Fruit fly (Drosophila melanogaster) whole organism, embryonic: ENCODE results near the gene Eig71Ei.

Experiments
- CG10431 ChIP-seq: fragments of 200-800 bp; sonication (Bioruptor generic); optimal IDR thresholded peaks from 3 replicates; lab custom pipeline; 2018; ENCODE audit warnings: missing biosample characterization, mild to moderate bottlenecking, missing genetic modification characterization
- CG11085 ChIP-seq: fragments of 200-800 bp; sonication (Bioruptor generic); IDR thresholded peaks from 2 replicates; pipeline ENCODE4 v1.3.6; 2022; ENCODE audit warnings: missing biosample characterization, missing genetic modification characterization
- CG2712 ChIP-seq: fragments of 200-800 bp; optimal IDR thresholded peaks from 3 replicates; lab custom pipeline; 2019; ENCODE audit warnings: missing biosample characterization, mild to moderate bottlenecking, missing genetic modification characterization, moderate library complexity
- CG6689 ChIP-seq: fragments of 200-800 bp; sonication (Bioruptor generic); IDR thresholded peaks from 2 replicates; pipeline ENCODE4 v1.3.6; 2022; ENCODE audit warnings: missing biosample characterization, missing genetic modification characterization
- CG6791 ChIP-seq: fragments of 200-800 bp; sonication (Bioruptor generic); IDR thresholded peaks from 3 replicates; pipeline ENCODE4 v1.3.6; 2022; ENCODE audit warnings: missing biosample characterization, missing genetic modification characterization; ENCODE audit not compliant: partially characterized antibody
- CG7556 ChIP-seq: fragments of 200-800 bp; sonication (Bioruptor generic); optimal IDR thresholded peaks from 2 replicates; lab custom pipeline; 2017; ENCODE audit warnings: missing biosample characterization, mild to moderate bottlenecking, missing genetic modification characterization
- CkIIα-i1 ChIP-seq: fragments of 200-800 bp; sonication (Bioruptor generic); IDR thresholded peaks from 2 replicates; pipeline ENCODE4 v1.3.6; 2022; ENCODE audit warnings: missing biosample characterization, missing genetic modification characterization
- Drgx ChIP-seq: fragments of 200-800 bp; sonication (Bioruptor generic); IDR thresholded peaks from 2 replicates; pipeline ENCODE4 v1.3.6; 2022; ENCODE audit warnings: missing biosample characterization, missing genetic modification characterization
- Gsc ChIP-seq: fragments of 200-800 bp; sonication (Bioruptor generic); IDR thresholded peaks from 2 replicates; pipeline ENCODE4 v1.3.6; 2022; ENCODE audit warnings: missing biosample characterization, missing genetic modification characterization
- Kr ChIP-seq: fragments of 200-800 bp; sonication (Bioruptor generic); optimal IDR thresholded peaks from 2 replicates; lab custom pipeline; 2017; ENCODE audit warnings: missing biosample characterization, mild to moderate bottlenecking, missing genetic modification characterization
- Lpt ChIP-seq: fragments of >200 bp; optimal IDR thresholded peaks from 2 replicates; lab custom pipeline; 2018; ENCODE audit warnings: missing biosample characterization, missing genetic modification characterization
- MTF-1 ChIP-seq: fragments of 200-800 bp; sonication (Bioruptor generic); optimal IDR thresholded peaks from 2 replicates; lab custom pipeline; 2018; ENCODE audit warnings: missing biosample characterization, mild to moderate bottlenecking, missing genetic modification characterization, borderline replicate concordance
- Myb ChIP-seq: fragments of 200-800 bp; sonication (Bioruptor generic); optimal IDR thresholded peaks from 2 replicates; lab custom pipeline; 2016; ENCODE audit warnings: missing biosample characterization, missing genetic modification characterization
- TFAM ChIP-seq: fragments of 200-800 bp; sonication (Bioruptor generic); optimal IDR thresholded peaks from 2 replicates; lab custom pipeline; 2017; ENCODE audit warnings: missing biosample characterization, missing genetic modification characterization, inconsistent platforms
- gem ChIP-seq: fragments of 200-800 bp; sonication (Bioruptor generic); optimal IDR thresholded peaks from 2 replicates; lab custom pipeline; 2019; ENCODE audit warnings: missing biosample characterization, mild to moderate bottlenecking, missing genetic modification characterization, moderate library complexity
- gsb-n ChIP-seq: fragments of 200-800 bp; sonication (Bioruptor generic); optimal IDR thresholded peaks from 3 replicates; lab custom pipeline; 2018; ENCODE audit warnings: missing biosample characterization, mild to moderate bottlenecking, missing genetic modification characterization
- jigr1 ChIP-seq: fragments of 200-800 bp; sonication (Bioruptor generic); IDR thresholded peaks from 3 replicates; pipeline ENCODE4 v1.3.6; 2022; ENCODE audit warnings: missing biosample characterization, missing genetic modification characterization
- pan ChIP-seq, 4 experiments: fragments of >200 bp in 3 of 4; fragments of 200-800 bp in 1 of 4; sonication (Bioruptor generic) in 1 of 4; optimal IDR thresholded peaks in 3 of 4; IDR thresholded peaks in 1 of 4; 2 replicates each; pipeline versions ENCODE4 v1.3.6 to Lab custom; 2017 to 2022; ENCODE audit warnings: missing biosample characterization in 2 of 4, missing genetic modification characterization in 2 of 4, mixed read lengths in 1 of 4

Eig71Ei gene

dm6 chr3L:15708579-15708978 is 49.1 kb downstream of the Eig71Ei start (continued):
- TF ChIP-seq Kr (GFP tag; lab: Kevin White, UChicago) (no peak), CG6791 (GFP tag; lab: Robert Waterston, UW) (no peak), CG6689 (GFP tag; lab: Robert Waterston, UW) (no peak), CG2712 (tag; lab: Kevin White, UChicago) (peak; percentile 3), jigr1 (no peak), pan (optimal IDR thresholded peaks at IDR 0.05; lab: Kevin White, UChicago) (no peak), pan (GFP tag; optimal IDR thresholded peaks at IDR 0.05 in 1 of 2, IDR thresholded peaks at IDR 0.05 in 1 of 2) (no peak), CG7556 (GFP tag; lab: Kevin White, UChicago) (peak; percentile 2), TFAM (no peak), CG10431 (no peak), Drgx (GFP tag; lab: Robert Waterston, UW) (peak; percentile 59; the same call in 1 of the 2 replicates), Lpt (no peak), Myb (GFP tag; lab: Kevin White, UChicago) (no peak), gem (peak; percentile 25), CkIIα-i1 (no peak), gsb-n (tag; lab: Kevin White, UChicago) (no peak), MTF-1 (no peak), Gsc (GFP tag; lab: Robert Waterston, UW) (no peak), CG11085 (GFP tag; lab: Robert Waterston, UW) (no peak)
